Fruit fly (Drosophila melanogaster): Measurements from ENCODE around the gene CG42557.

- TF ChIP-seq CG14655 (GFP tag; optimal IDR thresholded peaks at IDR 0.05) (no peak), CG8159 (tag; optimal IDR thresholded peaks at IDR 0.05) (no peak), fd96Ca (GFP tag; IDR thresholded peaks at IDR 0.05) (no peak), CG12605 (GFP tag; IDR thresholded peaks at IDR 0.05) (no peak), CG32121 (GFP tag; IDR thresholded peaks at IDR 0.05) (no peak)
These were observed 36.3 kb downstream of the CG42557 start, which contains the start of gene TkR99D for dm6 chr3R:29969347-29969746.

All from whole organism, pupa.